Fruit fly (Drosophila melanogaster) whole organism, prepupa: ENCODE data around the gene Cyp12a5.

Source experiments
- Blimp-1 ChIP-seq: fragments of 200-800 bp; sonication (Bioruptor generic); optimal IDR thresholded peaks from 3 replicates; lab custom pipeline; 2017; ENCODE audit warnings: missing biosample characterization, missing genetic modification characterization, mild to moderate bottlenecking, moderate library complexity, missing genetic modification reagents
- CG10669 ChIP-seq: fragments of 200-800 bp; sonication (Bioruptor generic); optimal IDR thresholded peaks from 3 replicates; lab custom pipeline; 2018; ENCODE audit warnings: missing biosample characterization, mild to moderate bottlenecking, missing genetic modification characterization, moderate library complexity
- CG11294 ChIP-seq: fragments of 200-800 bp; sonication (Bioruptor generic); IDR thresholded peaks from 2 replicates; pipeline ENCODE4 v1.3.6; 2022; ENCODE audit warnings: missing biosample characterization, missing genetic modification characterization
- CG11762 ChIP-seq: fragments of 200-800 bp; sonication (Bioruptor generic); optimal IDR thresholded peaks from 3 replicates; lab custom pipeline; 2016; ENCODE audit warnings: missing biosample characterization, missing genetic modification characterization; ENCODE audit not compliant: insufficient read depth
- CG15336 ChIP-seq: fragments of 200-800 bp; sonication (Bioruptor generic); IDR thresholded peaks from 2 replicates; pipeline ENCODE4 v1.3.6; 2022; ENCODE audit warnings: missing biosample characterization, missing genetic modification characterization
- CG1621 ChIP-seq: fragments of 200-800 bp; sonication (Bioruptor generic); optimal IDR thresholded peaks from 3 replicates; lab custom pipeline; 2018; ENCODE audit warnings: missing biosample characterization, mild to moderate bottlenecking, missing genetic modification characterization
- CG16779 ChIP-seq: fragments of 200-800 bp; sonication (Bioruptor generic); optimal IDR thresholded peaks from 3 replicates; lab custom pipeline; 2017; ENCODE audit warnings: missing biosample characterization, mild to moderate bottlenecking, missing genetic modification characterization
- CG3032 ChIP-seq: fragments of 200-800 bp; optimal IDR thresholded peaks from 2 replicates; lab custom pipeline; 2019; ENCODE audit warnings: missing biosample characterization, mild to moderate bottlenecking, missing genetic modification characterization, moderate library complexity
- CG31627 ChIP-seq: fragments of 200-800 bp; sonication (Bioruptor generic); optimal IDR thresholded peaks from 3 replicates; lab custom pipeline; 2016; ENCODE audit warnings: missing biosample characterization, missing genetic modification characterization
- CG32006 ChIP-seq: fragments of 200-800 bp; sonication (Bioruptor generic); optimal IDR thresholded peaks from 3 replicates; lab custom pipeline; 2017; ENCODE audit warnings: missing biosample characterization, mild to moderate bottlenecking, missing genetic modification characterization
- CG34406 ChIP-seq: fragments of 200-800 bp; sonication (Bioruptor generic); optimal IDR thresholded peaks from 3 replicates; lab custom pipeline; 2016; ENCODE audit warnings: missing biosample characterization, missing genetic modification characterization
- CG3919 ChIP-seq: fragments of 200-800 bp; sonication (Bioruptor generic); optimal IDR thresholded peaks from 3 replicates; lab custom pipeline; 2016; ENCODE audit warnings: missing biosample characterization, missing genetic modification characterization
- CG4318 ChIP-seq: fragments of 200-800 bp; sonication (Bioruptor generic); optimal IDR thresholded peaks from 3 replicates; lab custom pipeline; 2017; ENCODE audit warnings: missing biosample characterization, mild to moderate bottlenecking, missing genetic modification characterization
- CG6163 ChIP-seq: fragments of 200-800 bp; sonication (Bioruptor generic); IDR thresholded peaks from 3 replicates; pipeline ENCODE4 v1.3.6; 2022; ENCODE audit warnings: missing biosample characterization, missing genetic modification characterization
- CG6276 ChIP-seq: fragments of 200-800 bp; sonication (Bioruptor generic); optimal IDR thresholded peaks from 2 replicates; lab custom pipeline; 2017; ENCODE audit warnings: missing biosample characterization, mild to moderate bottlenecking, missing genetic modification characterization
- CG6792 ChIP-seq: fragments of 200-800 bp; sonication (Bioruptor generic); optimal IDR thresholded peaks from 3 replicates; lab custom pipeline; 2016; ENCODE audit warnings: missing biosample characterization, missing genetic modification characterization
- CG6808 ChIP-seq: fragments of 200-800 bp; sonication (Bioruptor generic); optimal IDR thresholded peaks from 3 replicates; lab custom pipeline; 2017; ENCODE audit warnings: missing biosample characterization, missing genetic modification characterization, mild to moderate bottlenecking, moderate library complexity, missing genetic modification reagents
- CG6854 ChIP-seq: fragments of 200-800 bp; sonication (Bioruptor generic); optimal IDR thresholded peaks from 2 replicates; lab custom pipeline; 2017; ENCODE audit warnings: missing biosample characterization, mild to moderate bottlenecking, missing genetic modification characterization
- CG8119 ChIP-seq: fragments of 200-800 bp; sonication (Bioruptor generic); IDR thresholded peaks from 3 replicates; pipeline ENCODE4 v1.3.6; 2022; ENCODE audit warnings: missing biosample characterization, missing genetic modification characterization
- CG8319 ChIP-seq: fragments of 200-800 bp; sonication (Bioruptor generic); optimal IDR thresholded peaks from 3 replicates; lab custom pipeline; 2016; ENCODE audit warnings: missing biosample characterization, missing genetic modification characterization
- CG8632 ChIP-seq: fragments of 200-800 bp; sonication (Bioruptor generic); optimal IDR thresholded peaks from 3 replicates; lab custom pipeline; 2016; ENCODE audit warnings: missing biosample characterization, missing genetic modification characterization
- Eip78C ChIP-seq: fragments of 200-800 bp; sonication (Bioruptor generic); peaks from one replicate; lab custom pipeline; 2016; ENCODE audit warnings: missing biosample characterization, missing genetic modification characterization
- Eip93F ChIP-seq: fragments of 200-800 bp; sonication (Bioruptor generic); optimal IDR thresholded peaks from 2 replicates; lab custom pipeline; 2016; ENCODE audit warnings: missing biosample characterization, mild to moderate bottlenecking, missing genetic modification characterization
- Ets21C ChIP-seq: fragments of 200-800 bp; sonication (Bioruptor generic); optimal IDR thresholded peaks from 3 replicates; lab custom pipeline; 2016; ENCODE audit warnings: missing biosample characterization, missing genetic modification characterization
- Gug ChIP-seq: fragments of 200-800 bp; sonication (Bioruptor generic); IDR thresholded peaks from 2 replicates; pipeline ENCODE4 v1.3.6; 2022; ENCODE audit warnings: missing biosample characterization, missing genetic modification characterization
- Hr38 ChIP-seq: sonication (Bioruptor generic); optimal IDR thresholded peaks from 2 replicates; lab custom pipeline; 2016; ENCODE audit warnings: missing biosample characterization, missing genetic modification characterization
- Hr39 ChIP-seq: fragments of 200-800 bp; sonication (Bioruptor generic); optimal IDR thresholded peaks from 2 replicates; lab custom pipeline; 2016; ENCODE audit warnings: missing biosample characterization, missing genetic modification characterization
- Hr4 ChIP-seq: fragments of 200-800 bp; sonication (Bioruptor generic); optimal IDR thresholded peaks from 3 replicates; lab custom pipeline; 2016; ENCODE audit warnings: missing biosample characterization, missing genetic modification characterization
- Lpt ChIP-seq: fragments of 200-800 bp; sonication (Bioruptor generic); optimal IDR thresholded peaks from 3 replicates; lab custom pipeline; 2016; ENCODE audit warnings: missing biosample characterization, missing genetic modification characterization
- Met ChIP-seq: fragments of 200-800 bp; sonication (Bioruptor generic); optimal IDR thresholded peaks from 3 replicates; lab custom pipeline; 2016; ENCODE audit warnings: missing biosample characterization, missing genetic modification characterization
- OdsH ChIP-seq: fragments of 200-800 bp; sonication (Bioruptor generic); optimal IDR thresholded peaks from 3 replicates; lab custom pipeline; 2016; ENCODE audit warnings: missing biosample characterization, missing genetic modification characterization
- Smox ChIP-seq: fragments of 200-800 bp; sonication (Bioruptor generic); optimal IDR thresholded peaks from 3 replicates; lab custom pipeline; 2016; ENCODE audit warnings: missing biosample characterization, missing genetic modification characterization
- Sox102F ChIP-seq: fragments of 200-800 bp; sonication (Bioruptor generic); optimal IDR thresholded peaks from 2 replicates; lab custom pipeline; 2016; ENCODE audit warnings: missing biosample characterization, mild to moderate bottlenecking, missing genetic modification characterization
- Sox14 ChIP-seq: fragments of 200-800 bp; sonication (Bioruptor generic); optimal IDR thresholded peaks from 3 replicates; lab custom pipeline; 2016; ENCODE audit warnings: missing biosample characterization, missing genetic modification characterization
- Sox15 ChIP-seq: fragments of 200-800 bp; sonication (Bioruptor generic); optimal IDR thresholded peaks from 3 replicates; lab custom pipeline; 2016; ENCODE audit warnings: missing biosample characterization, missing genetic modification characterization
- achi ChIP-seq: fragments of 200-800 bp; sonication (Bioruptor generic); optimal IDR thresholded peaks from 3 replicates; lab custom pipeline; 2016; ENCODE audit warnings: missing biosample characterization, missing genetic modification characterization
- acj6 ChIP-seq: fragments of 200-800 bp; sonication (Bioruptor generic); optimal IDR thresholded peaks from 3 replicates; lab custom pipeline; 2016; ENCODE audit warnings: missing biosample characterization, missing genetic modification characterization
- cyc ChIP-seq: fragments of 200-800 bp; sonication (Bioruptor generic); optimal IDR thresholded peaks from 3 replicates; lab custom pipeline; 2016; ENCODE audit warnings: missing biosample characterization, missing genetic modification characterization
- dsx ChIP-seq: fragments of 200-800 bp; optimal IDR thresholded peaks from 3 replicates; lab custom pipeline; 2019; ENCODE audit warnings: missing biosample characterization, mild to moderate bottlenecking, missing genetic modification characterization, moderate library complexity; ENCODE audit not compliant: poor library complexity, severe bottlenecking
- eg ChIP-seq: fragments of 200-800 bp; sonication (Bioruptor generic); IDR thresholded peaks from 3 replicates; pipeline ENCODE4 v1.3.6; 2022; ENCODE audit warnings: missing biosample characterization, missing genetic modification characterization
- esn ChIP-seq: fragments of 200-800 bp; sonication (Bioruptor generic); optimal IDR thresholded peaks from 2 replicates; lab custom pipeline; 2016; ENCODE audit warnings: missing biosample characterization, mild to moderate bottlenecking, missing genetic modification characterization, moderate library complexity
- fd85E ChIP-seq: fragments of 200-800 bp; sonication (Bioruptor generic); optimal IDR thresholded peaks from 3 replicates; lab custom pipeline; 2016; ENCODE audit warnings: missing biosample characterization, missing genetic modification characterization
- fkh ChIP-seq: fragments of 200-800 bp; sonication (Bioruptor generic); optimal IDR thresholded peaks from 3 replicates; lab custom pipeline; 2017; ENCODE audit warnings: missing biosample characterization, mild to moderate bottlenecking, missing genetic modification characterization, moderate library complexity
- lz ChIP-seq: fragments of 200-800 bp; sonication (Bioruptor generic); optimal IDR thresholded peaks from 3 replicates; lab custom pipeline; 2016; ENCODE audit warnings: missing biosample characterization, missing genetic modification characterization
- net ChIP-seq: fragments of 200-800 bp; sonication (Bioruptor generic); optimal IDR thresholded peaks from 3 replicates; lab custom pipeline; 2016; ENCODE audit warnings: missing biosample characterization, missing genetic modification characterization
- pdm3 ChIP-seq: fragments of 200-800 bp; sonication (Bioruptor generic); optimal IDR thresholded peaks from 3 replicates; lab custom pipeline; 2016; ENCODE audit warnings: missing biosample characterization, missing genetic modification characterization
- salr ChIP-seq, 2 experiments: fragments of 200-800 bp; sonication (Bioruptor generic); optimal IDR thresholded peaks; 3 replicates each; lab custom pipeline; 2016 to 2018; ENCODE audit warnings: missing biosample characterization in 2 of 2, missing genetic modification characterization in 2 of 2, mild to moderate bottlenecking in 1 of 2
- spab ChIP-seq: fragments of 200-800 bp; sonication (Bioruptor generic); optimal IDR thresholded peaks from 2 replicates; lab custom pipeline; 2017; ENCODE audit warnings: missing biosample characterization, mild to moderate bottlenecking, missing genetic modification characterization, missing genetic modification reagents
- ss ChIP-seq, 2 experiments: fragments of 200-800 bp; sonication (Bioruptor generic); optimal IDR thresholded peaks; 2 replicates in 1 of 2; 3 replicates in 1 of 2; lab custom pipeline; 2017 to 2018; ENCODE audit warnings: mild to moderate bottlenecking in 2 of 2, missing biosample characterization in 2 of 2, missing genetic modification characterization in 2 of 2, moderate library complexity in 1 of 2
- svp ChIP-seq: fragments of 200-800 bp; sonication (Bioruptor generic); peaks from one replicate; lab custom pipeline; 2016; ENCODE audit warnings: missing biosample characterization, missing genetic modification characterization
- topi ChIP-seq: fragments of 200-800 bp; sonication (Bioruptor generic); optimal IDR thresholded peaks from 3 replicates; lab custom pipeline; 2016; ENCODE audit warnings: missing biosample characterization, missing genetic modification characterization

Cyp12a5 gene

dm6 chr3R:19156670-19157402, 24.4 kb downstream of the Cyp12a5 start, which contains the start of gene nanos:
nanos (plus strand) TSS chr3R:19157238.
- TF ChIP-seq net (peak; percentile 17), CG34406 (GFP tag; lab: Kevin White, UChicago) (no peak), CG15336 (GFP tag; lab: Robert Waterston, UW) (no peak), eg (peak; percentile 33; the same call in 1 of the 3 replicates), ss (GFP tag; optimal IDR thresholded peaks at IDR 0.05; lab: Kevin White, UChicago) (no peak), CG11762 (GFP tag; lab: Kevin White, UChicago) (no peak), CG32006 (GFP tag; lab: Kevin White, UChicago) (peak; percentile 21), svp (GFP tag; lab: Kevin White, UChicago) (no peak), Sox15 (GFP tag; lab: Kevin White, UChicago) (no peak), Eip78C (no peak), topi (peak; percentile 39), Hr4 (GFP tag; lab: Kevin White, UChicago) (no peak), salr (GFP tag; optimal IDR thresholded peaks at IDR 0.05; lab: Kevin White, UChicago) (no peak), CG11294 (GFP tag; lab: Robert Waterston, UW) (no peak), fd85E (GFP tag; lab: Kevin White, UChicago) (no peak), CG8319 (GFP tag; lab: Kevin White, UChicago) (no peak), spab (GFP tag; lab: Kevin White, UChicago) (no peak), CG1621 (peak; percentile 18), lz (GFP tag; lab: Kevin White, UChicago) (peak; percentile 68), cyc (GFP tag; lab: Kevin White, UChicago) (peak; percentile 64), pdm3 (GFP tag; lab: Kevin White, UChicago) (peak; percentile 28), achi (GFP tag; lab: Kevin White, UChicago) (peak; percentile 12), CG31627 (peak; percentile 59), fkh (GFP tag; lab: Kevin White, UChicago) (no peak), Hr38 (GFP tag; lab: Kevin White, UChicago) (no peak), CG6792 (peak; percentile 11), dsx (GFP tag; lab: Kevin White, UChicago) (no peak), OdsH (GFP tag; lab: Kevin White, UChicago) (peak; percentile 27), CG6163 (GFP tag; lab: Robert Waterston, UW) (peak; percentile 72; the same call in 2 of the 3 replicates), CG8119 (GFP tag; lab: Robert Waterston, UW) (no peak; the same call in 2 of the 3 replicates), CG3032 (tag; lab: Kevin White, UChicago) (peak; percentile 52), Hr39 (GFP tag; lab: Kevin White, UChicago) (peak; percentile 46), CG6276 (GFP tag; lab: Kevin White, UChicago) (no peak), Smox (peak; percentile 1), Eip93F (no peak), CG4318 (GFP tag; lab: Kevin White, UChicago) (no peak), CG8632 (GFP tag; lab: Kevin White, UChicago) (no peak), Ets21C (peak; percentile 29), Met (GFP tag; lab: Kevin White, UChicago) (no peak), CG6808 (GFP tag; lab: Kevin White, UChicago) (no peak), Gug (peak; percentile 25; the same call in 1 of the 2 replicates), esn (peak; percentile 59), Lpt (GFP tag; lab: Kevin White, UChicago) (no peak), Blimp-1 (GFP tag; lab: Kevin White, UChicago) (no peak), CG6854 (GFP tag; lab: Kevin White, UChicago) (no peak), Sox14 (peak; percentile 52), Sox102F (no peak), CG10669 (GFP tag; lab: Kevin White, UChicago) (no peak), CG16779 (tag; lab: Kevin White, UChicago) (no peak), acj6 (peak; percentile 3), CG3919 (GFP tag; lab: Kevin White, UChicago) (peak; percentile 58)
